In genomic region chr2L:6683992-6684882, dm6 we compare ENCODE assay signal across 6 fruit fly cellular contexts.
TF ChIP-seq lines count a peak whose summit lies in the region.

Gene Nhe3 (minus strand): TSS chr2L:6684364.

- peak; percentile 89 to 92 for TF ChIP-seq CTCF in S2 (optimal IDR thresholded peaks at IDR 0.05; lab: Kevin White, UChicago)
- peak; percentile 98 for TF ChIP-seq CTCF in whole organism, embryonic (GFP tag; optimal IDR thresholded peaks at IDR 0.05; lab: Kevin White, UChicago)

TF ChIP-seq in whole organism, adult, 20 proteins besides CTCF, POLR2A, EP300 and RAD21 (continues in another document):
- TF ChIP-seq CG5204 (GFP tag; optimal IDR thresholded peaks at IDR 0.05; lab: Kevin White, UChicago) (peak; percentile 81), CG12768 (GFP tag; optimal IDR thresholded peaks at IDR 0.05; lab: Kevin White, UChicago) (peak; percentile 75), ovo (GFP tag; optimal IDR thresholded peaks at IDR 0.05; lab: Kevin White, UChicago) (peak; percentile 85), pad (GFP tag; optimal IDR thresholded peaks at IDR 0.05; lab: Kevin White, UChicago) (peak; percentile 67), Mnt (GFP tag; optimal IDR thresholded peaks at IDR 0.05; lab: Kevin White, UChicago) (peak; percentile 86), bab1 (GFP tag; optimal IDR thresholded peaks at IDR 0.05; lab: Kevin White, UChicago) (peak; percentile 60), CG14711 (tag; optimal IDR thresholded peaks at IDR 0.05; lab: Kevin White, UChicago) (peak; percentile 60), tj (GFP tag; optimal IDR thresholded peaks at IDR 0.05; lab: Kevin White, UChicago) (peak; percentile 49), Clk (GFP tag; optimal IDR thresholded peaks at IDR 0.05; lab: Kevin White, UChicago) (peak; percentile 58), cic (GFP tag; optimal IDR thresholded peaks at IDR 0.05; lab: Kevin White, UChicago) (peak; percentile 34), kay (GFP tag; lab: Kevin White, UChicago; ENCODE audit: borderline replicate concordance) (no peak), CG33017 (tag; optimal IDR thresholded peaks at IDR 0.05; lab: Kevin White, UChicago) (peak; percentile 46), Hr96 (GFP tag; optimal IDR thresholded peaks at IDR 0.05; lab: Kevin White, UChicago) (peak; percentile 73), Crg-1 (GFP tag; optimal IDR thresholded peaks at IDR 0.05; lab: Kevin White, UChicago) (peak; percentile 48), CG11617 (GFP tag; optimal IDR thresholded peaks at IDR 0.05; lab: Kevin White, UChicago) (peak; percentile 83), CG1620 (GFP tag; optimal IDR thresholded peaks at IDR 0.05; lab: Kevin White, UChicago) (peak; percentile 59), toe (GFP tag; optimal IDR thresholded peaks at IDR 0.05; lab: Kevin White, UChicago) (no peak), CG7045 (GFP tag; optimal IDR thresholded peaks at IDR 0.05; lab: Kevin White, UChicago) (peak; percentile 68)

TF ChIP-seq in whole organism, embryonic, 481 proteins besides CTCF, POLR2A, EP300 and RAD21 (continues in another document):
- peak; percentile 50 for TF ChIP-seq gcm2 (GFP tag; optimal IDR thresholded peaks at IDR 0.05; lab: Kevin White, UChicago)
- peak; percentile 86 for TF ChIP-seq CG17328 (GFP tag; IDR thresholded peaks at IDR 0.05; lab: Robert Waterston, UW)
- TF ChIP-seq Hr3 (GFP tag; optimal IDR thresholded peaks at IDR 0.05; lab: Kevin White, UChicago), result peak; percentile 81
- peak; percentile 56 for TF ChIP-seq twi (tag; optimal IDR thresholded peaks at IDR 0.05; lab: Kevin White, UChicago)
- TF ChIP-seq CG8944 (GFP tag; optimal IDR thresholded peaks at IDR 0.05; lab: Kevin White, UChicago), result peak; percentile 68
- no peak for TF ChIP-seq CG4282 (GFP tag; optimal IDR thresholded peaks at IDR 0.05; lab: Kevin White, UChicago)
- TF ChIP-seq CG4854 (GFP tag; optimal IDR thresholded peaks at IDR 0.05; lab: Kevin White, UChicago), result peak; percentile 62
- peak; percentile 70 for TF ChIP-seq Fer3 (tag; optimal IDR thresholded peaks at IDR 0.05; lab: Kevin White, UChicago)
- TF ChIP-seq so (GFP tag; IDR thresholded peaks at IDR 0.05; lab: Robert Waterston, UW), result peak; percentile 86
- peak; percentile 89 for TF ChIP-seq Aef1 (GFP tag; IDR thresholded peaks at IDR 0.05; lab: Robert Waterston, UW)
- TF ChIP-seq Tbp (GFP tag; optimal IDR thresholded peaks at IDR 0.05; lab: Kevin White, UChicago), result no peak
- TF ChIP-seq chinmo (GFP tag; IDR thresholded peaks at IDR 0.05; lab: Robert Waterston, UW; ENCODE audit: partially characterized antibody), result peak; percentile 81; the same call in 2 of the 4 replicates
- no peak for TF ChIP-seq corto (GFP tag; optimal IDR thresholded peaks at IDR 0.05; lab: Kevin White, UChicago)
- TF ChIP-seq gsb (GFP tag; IDR thresholded peaks at IDR 0.05; lab: Robert Waterston, UW), result peak; percentile 60
- peak; percentile 46 for TF ChIP-seq CG7928 (GFP tag; optimal IDR thresholded peaks at IDR 0.05; lab: Kevin White, UChicago)
- TF ChIP-seq sob (GFP tag; IDR thresholded peaks at IDR 0.05; lab: Robert Waterston, UW), result peak; percentile 90
- TF ChIP-seq CG11696 (GFP tag; IDR thresholded peaks at IDR 0.05; lab: Robert Waterston, UW), result 0 out of 2 replicates have a peak, but pooled peaks have one; percentile 30
- TF ChIP-seq fd3F (GFP tag; optimal IDR thresholded peaks at IDR 0.05; lab: Kevin White, UChicago), result peak; percentile 76

TF ChIP-seq in whole organism, prepupa, 60 proteins besides CTCF, POLR2A, EP300 and RAD21 (continues in another document):
- TF ChIP-seq Eip75B (GFP tag; optimal IDR thresholded peaks at IDR 0.05; lab: Kevin White, UChicago), result peak; percentile 50
- peak; percentile 45 for TF ChIP-seq dac (GFP tag; optimal IDR thresholded peaks at IDR 0.05; lab: Kevin White, UChicago)
- TF ChIP-seq achi (GFP tag; optimal IDR thresholded peaks at IDR 0.05; lab: Kevin White, UChicago), result no peak
- TF ChIP-seq CG7368 (GFP tag; optimal IDR thresholded peaks at IDR 0.05; lab: Kevin White, UChicago), result no peak
- no peak for TF ChIP-seq CG6808 (GFP tag; optimal IDR thresholded peaks at IDR 0.05; lab: Kevin White, UChicago)
- peak; percentile 42 for TF ChIP-seq Blimp-1 (GFP tag; optimal IDR thresholded peaks at IDR 0.05; lab: Kevin White, UChicago)
- TF ChIP-seq Met (GFP tag; optimal IDR thresholded peaks at IDR 0.05; lab: Kevin White, UChicago), result peak; percentile 27
- peak; percentile 89 for TF ChIP-seq esn (GFP tag; optimal IDR thresholded peaks at IDR 0.05; lab: Kevin White, UChicago)
- no peak for TF ChIP-seq dsx (GFP tag; optimal IDR thresholded peaks at IDR 0.05; lab: Kevin White, UChicago; ENCODE audit: poor library complexity, severe bottlenecking)
- peak; percentile 81 for TF ChIP-seq CG34406 (GFP tag; optimal IDR thresholded peaks at IDR 0.05; lab: Kevin White, UChicago)
- peak in 1 of 2 experiments; percentile 29 for TF ChIP-seq salr (GFP tag; optimal IDR thresholded peaks at IDR 0.05; lab: Kevin White, UChicago)
- TF ChIP-seq Hr38 (GFP tag; optimal IDR thresholded peaks at IDR 0.05; lab: Kevin White, UChicago), result no peak
- TF ChIP-seq CG6792 (GFP tag; optimal IDR thresholded peaks at IDR 0.05; lab: Kevin White, UChicago), result peak; percentile 79
- peak; percentile 80; the same call in 2 of the 3 replicates for TF ChIP-seq CG6163 (GFP tag; IDR thresholded peaks at IDR 0.05; lab: Robert Waterston, UW)
- TF ChIP-seq CG31627 (GFP tag; optimal IDR thresholded peaks at IDR 0.05; lab: Kevin White, UChicago), result peak; percentile 85
- TF ChIP-seq Sox15 (GFP tag; optimal IDR thresholded peaks at IDR 0.05; lab: Kevin White, UChicago), result peak; percentile 71
- TF ChIP-seq Smox (GFP tag; optimal IDR thresholded peaks at IDR 0.05; lab: Kevin White, UChicago), result no peak
- no peak; the same call in 2 of the 3 replicates for TF ChIP-seq CG8119 (GFP tag; IDR thresholded peaks at IDR 0.05; lab: Robert Waterston, UW)

TF ChIP-seq in whole organism, pupa, 21 proteins besides CTCF, POLR2A, EP300 and RAD21:
- peak; percentile 77 for TF ChIP-seq CG4496 (GFP tag; IDR thresholded peaks at IDR 0.05; lab: Robert Waterston, UW)
- peak; percentile 21 for TF ChIP-seq Pif1B (GFP tag; optimal IDR thresholded peaks at IDR 0.05; lab: Kevin White, UChicago)
- no peak for TF ChIP-seq CG14655 (GFP tag; optimal IDR thresholded peaks at IDR 0.05; lab: Kevin White, UChicago)
- TF ChIP-seq CG34367 (tag; optimal IDR thresholded peaks at IDR 0.05; lab: Kevin White, UChicago), result no peak
- TF ChIP-seq Ets98B (GFP tag; IDR thresholded peaks at IDR 0.05; lab: Robert Waterston, UW), result peak; percentile 70
- no peak for TF ChIP-seq CG8159 (tag; optimal IDR thresholded peaks at IDR 0.05; lab: Kevin White, UChicago)
- no peak for TF ChIP-seq CG8301 (tag; optimal IDR thresholded peaks at IDR 0.05; lab: Kevin White, UChicago)
- TF ChIP-seq rn (GFP tag; IDR thresholded peaks at IDR 0.05; lab: Robert Waterston, UW), result peak; percentile 19; the same call in 1 of the 2 replicates
- peak; percentile 79 for TF ChIP-seq Snoo (tag; optimal IDR thresholded peaks at IDR 0.05; lab: Kevin White, UChicago)
- no peak for TF ChIP-seq CG10348 (GFP tag; IDR thresholded peaks at IDR 0.05; lab: Robert Waterston, UW)
- TF ChIP-seq CG17806 (tag; optimal IDR thresholded peaks at IDR 0.05; lab: Kevin White, UChicago), result peak; percentile 54
- TF ChIP-seq D1 (tag; optimal IDR thresholded peaks at IDR 0.05; lab: Kevin White, UChicago), result no peak
- peak; percentile 34 for TF ChIP-seq Pif1A (GFP tag; optimal IDR thresholded peaks at IDR 0.05; lab: Kevin White, UChicago)
- no peak for TF ChIP-seq CG9948 (tag; optimal IDR thresholded peaks at IDR 0.05; lab: Kevin White, UChicago)
- TF ChIP-seq fd96Ca (GFP tag; IDR thresholded peaks at IDR 0.05; lab: Robert Waterston, UW), result peak; percentile 78
- peak; percentile 55; the same call in 1 of the 2 replicates for TF ChIP-seq CG12605 (GFP tag; IDR thresholded peaks at IDR 0.05; lab: Robert Waterston, UW)
- peak; percentile 65 for TF ChIP-seq CG15710 (tag; optimal IDR thresholded peaks at IDR 0.05; lab: Kevin White, UChicago)
- peak; percentile 68 for TF ChIP-seq CG32121 (GFP tag; IDR thresholded peaks at IDR 0.05; lab: Robert Waterston, UW)
- no peak for TF ChIP-seq CG13204 (GFP tag; optimal IDR thresholded peaks at IDR 0.05; lab: Kevin White, UChicago)
- no peak for TF ChIP-seq gl (tag; optimal IDR thresholded peaks at IDR 0.05; lab: Kevin White, UChicago)

TF ChIP-seq in whole organism, wandering third instar larva, 38 proteins besides CTCF, POLR2A, EP300 and RAD21 (continues in another document):
- TF ChIP-seq OdsH (GFP tag; optimal IDR thresholded peaks at IDR 0.05; lab: Kevin White, UChicago), result peak; percentile 82
- no peak for TF ChIP-seq pan (optimal IDR thresholded peaks at IDR 0.05; lab: Kevin White, UChicago)
- TF ChIP-seq CrebA (GFP tag; optimal IDR thresholded peaks at IDR 0.05; lab: Kevin White, UChicago; ENCODE audit: borderline replicate concordance), result no peak
- TF ChIP-seq Myc (optimal IDR thresholded peaks at IDR 0.05; lab: Kevin White, UChicago), result no peak
- TF ChIP-seq ey (GFP tag; optimal IDR thresholded peaks at IDR 0.05; lab: Kevin White, UChicago), result peak; percentile 82
- peak; percentile 77 for TF ChIP-seq HLH106 (tag; optimal IDR thresholded peaks at IDR 0.05; lab: Kevin White, UChicago)
- TF ChIP-seq lola (GFP tag; optimal IDR thresholded peaks at IDR 0.05; lab: Kevin White, UChicago), result no peak
- peak; percentile 42 for TF ChIP-seq fru (GFP tag; optimal IDR thresholded peaks at IDR 0.05; lab: Kevin White, UChicago)
- no peak for TF ChIP-seq Mio (GFP tag; optimal IDR thresholded peaks at IDR 0.05; lab: Kevin White, UChicago)
- TF ChIP-seq Abd-B (GFP tag; optimal IDR thresholded peaks at IDR 0.05; lab: Kevin White, UChicago), result no peak
- peak; percentile 32 for TF ChIP-seq Vsx2 (GFP tag; optimal IDR thresholded peaks at IDR 0.05; lab: Kevin White, UChicago; ENCODE audit: partially characterized antibody)
- peak; percentile 2 for TF ChIP-seq dmrt93B (GFP tag; optimal IDR thresholded peaks at IDR 0.05; lab: Kevin White, UChicago)
- no peak for TF ChIP-seq Dfd (GFP tag; optimal IDR thresholded peaks at IDR 0.05; lab: Kevin White, UChicago)
- TF ChIP-seq N (GFP tag; optimal IDR thresholded peaks at IDR 0.05; lab: Kevin White, UChicago), result no peak
- TF ChIP-seq psq (GFP tag; optimal IDR thresholded peaks at IDR 0.05; lab: Kevin White, UChicago), result peak; percentile 63
- TF ChIP-seq Rel (GFP tag; optimal IDR thresholded peaks at IDR 0.05; lab: Kevin White, UChicago), result no peak
- peak; percentile 46 for TF ChIP-seq Rel (tag; optimal IDR thresholded peaks at IDR 0.05; lab: Kevin White, UChicago)
- TF ChIP-seq h (GFP tag; optimal IDR thresholded peaks at IDR 0.05; lab: Kevin White, UChicago), result peak; percentile 85
- TF ChIP-seq rgr (GFP tag; optimal IDR thresholded peaks at IDR 0.05; lab: Kevin White, UChicago), result peak; percentile 78
- TF ChIP-seq usp (GFP tag; optimal IDR thresholded peaks at IDR 0.05; lab: Kevin White, UChicago), result no peak
- TF ChIP-seq dsf (GFP tag; optimal IDR thresholded peaks at IDR 0.05; lab: Kevin White, UChicago; ENCODE audit: borderline replicate concordance), result peak; percentile 37
- peak; percentile 72 for TF ChIP-seq Sp1 (GFP tag; optimal IDR thresholded peaks at IDR 0.05; lab: Kevin White, UChicago)
- no peak for TF ChIP-seq dl (GFP tag; optimal IDR thresholded peaks at IDR 0.05; lab: Kevin White, UChicago; ENCODE audit: insufficient read depth in 1 of 2, partially characterized antibody in 2 of 2)
- TF ChIP-seq tai (GFP tag; optimal IDR thresholded peaks at IDR 0.05; lab: Kevin White, UChicago), result no peak
